Worm (Caenorhabditis elegans) whole organism, L1 larva: ENCODE data around the gene T04F8.8.

Experiments
- aha-1 ChIP-seq: fragments of 150-350 bp; optimal IDR thresholded peaks from 2 replicates; lab custom pipeline; 2014; ENCODE audit warnings: missing biosample characterization, missing genetic modification characterization
- blmp-1 ChIP-seq: fragments of 150-350 bp; optimal IDR thresholded peaks from 2 replicates; lab custom pipeline; 2014; ENCODE audit warnings: missing biosample characterization, missing genetic modification characterization
- lin-39 ChIP-seq: fragments of 150-350 bp; optimal IDR thresholded peaks from 2 replicates; lab custom pipeline; 2014; ENCODE audit warnings: missing biosample characterization, missing genetic modification reagents, missing genetic modification characterization
- lsy-2 ChIP-seq, 2 experiments: fragments of 150-350 bp; optimal IDR thresholded peaks; 2 replicates each; lab custom pipeline; 2014; ENCODE audit warnings: missing biosample characterization in 2 of 2, missing genetic modification characterization in 2 of 2
- nhr-11 ChIP-seq: fragments of 150-350 bp; optimal IDR thresholded peaks from 2 replicates; lab custom pipeline; 2014; ENCODE audit warnings: missing biosample characterization, missing genetic modification characterization
- nhr-28 ChIP-seq: fragments of 150-350 bp; optimal IDR thresholded peaks from 2 replicates; lab custom pipeline; 2014; ENCODE audit warnings: missing biosample characterization, missing genetic modification characterization
- nhr-77 ChIP-seq: fragments of 150-350 bp; optimal IDR thresholded peaks from 2 replicates; lab custom pipeline; 2014; ENCODE audit warnings: missing biosample characterization, missing genetic modification characterization
- pqm-1 ChIP-seq: sonication (generic microtip); optimal IDR thresholded peaks from 3 replicates; lab custom pipeline; 2017; ENCODE audit warnings: missing biosample characterization, missing genetic modification characterization
- skn-1 ChIP-seq: fragments of 150-350 bp; optimal IDR thresholded peaks from 2 replicates; lab custom pipeline; 2014; ENCODE audit warnings: missing biosample characterization, missing genetic modification characterization
- snpc-4 ChIP-seq: fragments of 150-350 bp; optimal IDR thresholded peaks from 2 replicates; lab custom pipeline; 2014; ENCODE audit warnings: missing biosample characterization, missing genetic modification characterization
- sox-4 ChIP-seq: sonication (generic microtip); optimal IDR thresholded peaks from 2 replicates; lab custom pipeline; 2016; ENCODE audit warnings: missing genetic modification characterization, missing compliant biosample characterization
- unc-130 ChIP-seq: fragments of 150-350 bp; optimal IDR thresholded peaks from 2 replicates; lab custom pipeline; 2017; ENCODE audit warnings: missing biosample characterization, missing genetic modification characterization, inconsistent platforms
- unc-62 ChIP-seq: fragments of 150-350 bp; optimal IDR thresholded peaks from 2 replicates; lab custom pipeline; 2014; ENCODE audit warnings: missing biosample characterization, missing genetic modification reagents, missing genetic modification characterization

- TF ChIP-seq nhr-77 (tag; lab: Kevin White, UChicago) (no peak), lsy-2 (tag; optimal IDR thresholded peaks at IDR 0.05; lab: Kevin White, UChicago) (no peak), pqm-1 (tag; lab: Kevin White, UChicago) (no peak), nhr-11 (tag; lab: Kevin White, UChicago) (no peak), skn-1 (tag; lab: Kevin White, UChicago) (no peak), unc-62 (GFP tag; lab: Kevin White, UChicago) (no peak), unc-130 (tag; lab: Kevin White, UChicago) (no peak), blmp-1 (no peak), lin-39 (tag; lab: Kevin White, UChicago) (no peak), aha-1 (tag; lab: Kevin White, UChicago) (no peak), sox-4 (tag; lab: Kevin White, UChicago) (no peak), snpc-4 (no peak), nhr-28 (tag; lab: Kevin White, UChicago) (no peak)
Observed at ce11 chrX:11690014-11690591, 42.8 kb downstream of the T04F8.8 start, which contains the start of the genes C44C10.10 and C44C10.5.
